Fruit fly (Drosophila melanogaster): ENCODE measurements around the gene MTA1-like.

DNA sequence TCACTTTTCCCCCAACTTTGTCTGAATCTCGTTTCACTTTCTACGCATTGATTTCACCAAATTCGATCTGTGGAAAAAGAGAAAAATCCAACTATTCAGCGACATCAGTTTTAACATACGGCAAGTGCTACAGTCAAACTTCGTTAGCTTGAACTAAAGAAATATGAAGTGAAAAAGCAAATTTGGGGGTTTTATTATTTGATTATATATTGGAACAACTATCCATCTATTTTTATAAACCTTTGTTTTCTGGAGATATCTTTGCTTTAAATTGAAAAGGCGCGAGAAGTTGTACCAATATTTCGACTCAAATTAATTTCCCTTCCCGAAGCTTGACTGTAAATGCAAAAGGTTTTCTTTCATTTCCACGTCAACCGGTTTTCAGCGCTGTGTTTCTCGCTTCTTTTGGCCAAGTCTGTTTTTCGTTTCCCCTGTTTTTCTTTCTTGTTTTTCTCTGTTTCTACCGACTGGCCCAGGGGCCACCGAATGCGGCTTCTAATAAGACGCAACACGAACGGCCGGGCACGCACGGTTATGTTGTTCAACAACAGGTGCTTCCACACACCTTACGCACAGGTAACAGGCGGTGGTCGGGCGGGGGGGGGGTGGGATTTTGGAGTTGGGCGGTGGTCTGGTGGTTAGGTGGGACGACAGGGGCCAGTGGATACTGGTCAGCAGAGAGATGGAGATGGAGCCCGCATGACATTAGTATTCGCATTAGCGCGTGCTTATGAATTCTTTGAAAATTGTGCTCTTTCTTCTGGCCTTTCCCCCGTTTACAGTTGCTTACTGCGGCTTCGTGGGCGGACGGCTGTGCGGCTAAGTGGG lies 34.6 kb upstream of the MTA1-like start:
- peak; percentile 89 for TF ChIP-seq Lpt (GFP tag; optimal IDR thresholded peaks at IDR 0.05)
- TF ChIP-seq Eip93F (GFP tag; optimal IDR thresholded peaks at IDR 0.05): no peak
- no peak for TF ChIP-seq Sox102F (GFP tag; optimal IDR thresholded peaks at IDR 0.05)
- peak in 1 of 2 experiments; percentile 84 for TF ChIP-seq ss (GFP tag; optimal IDR thresholded peaks at IDR 0.05)
- TF ChIP-seq CG7368 (GFP tag; optimal IDR thresholded peaks at IDR 0.05): peak; percentile 38
- TF ChIP-seq Gug (GFP tag; IDR thresholded peaks at IDR 0.05): peak; percentile 55
- TF ChIP-seq CG31627 (GFP tag; optimal IDR thresholded peaks at IDR 0.05): peak; percentile 7
- TF ChIP-seq Eip78C (GFP tag): peak; percentile 92
- TF ChIP-seq spab (GFP tag; optimal IDR thresholded peaks at IDR 0.05): no peak
- peak; percentile 40 for TF ChIP-seq esn (GFP tag; optimal IDR thresholded peaks at IDR 0.05)

Measured in whole organism, prepupa.